Fruit fly (Drosophila melanogaster) whole organism, embryonic: Measurements from ENCODE around the gene kel.

Experiments
- Aef1 ChIP-seq: fragments of 200-800 bp; sonication (Bioruptor generic); IDR thresholded peaks from 3 replicates; pipeline ENCODE4 v1.3.6; 2022; ENCODE audit warnings: missing biosample characterization, missing genetic modification characterization
- BEAF-32 ChIP-seq: fragments of 200-800 bp; sonication (Bioruptor generic); optimal IDR thresholded peaks from 3 replicates; lab custom pipeline; 2017; ENCODE audit warnings: missing biosample characterization, missing genetic modification characterization, mild to moderate bottlenecking, moderate library complexity, missing genetic modification reagents
- Bgb ChIP-seq: fragments of 200-800 bp; sonication (Bioruptor generic); IDR thresholded peaks from 2 replicates; pipeline ENCODE4 v1.3.6; 2022; ENCODE audit warnings: missing biosample characterization, missing genetic modification characterization; ENCODE audit not compliant: partially characterized antibody
- CG11456 ChIP-seq: fragments of 200-800 bp; sonication (Bioruptor generic); IDR thresholded peaks from 3 replicates; pipeline ENCODE4 v1.3.6; 2022; ENCODE audit warnings: missing biosample characterization, missing genetic modification characterization
- CG11504 ChIP-seq: fragments of 200-800 bp; sonication (Bioruptor generic); optimal IDR thresholded peaks from 3 replicates; lab custom pipeline; 2019; ENCODE audit warnings: missing biosample characterization, mild to moderate bottlenecking, missing genetic modification characterization, moderate library complexity
- CG11560 ChIP-seq: fragments of 200-800 bp; sonication (Bioruptor generic); IDR thresholded peaks from 3 replicates; pipeline ENCODE4 v1.3.6; 2022; ENCODE audit warnings: missing biosample characterization, missing genetic modification characterization
- CG13287 ChIP-seq: fragments of 200-800 bp; sonication (Bioruptor generic); IDR thresholded peaks from 2 replicates; pipeline ENCODE4 v1.3.6; 2022; ENCODE audit warnings: missing biosample characterization, missing genetic modification characterization; ENCODE audit not compliant: partially characterized antibody
- CG14050 ChIP-seq: fragments of 200-800 bp; sonication (Bioruptor generic); IDR thresholded peaks from 3 replicates; pipeline ENCODE4 v1.3.6; 2022; ENCODE audit warnings: missing biosample characterization, missing genetic modification characterization
- CG15011 ChIP-seq: fragments of 200-800 bp; sonication (Bioruptor generic); optimal IDR thresholded peaks from 3 replicates; lab custom pipeline; 2018; ENCODE audit warnings: missing biosample characterization, mild to moderate bottlenecking, missing genetic modification characterization
- CG1602 ChIP-seq: fragments of 200-800 bp; sonication (Bioruptor generic); optimal IDR thresholded peaks from 3 replicates; lab custom pipeline; 2016; ENCODE audit warnings: missing biosample characterization, missing genetic modification characterization
- CG1603 ChIP-seq: fragments of 200-800 bp; sonication (Bioruptor generic); optimal IDR thresholded peaks from 2 replicates; lab custom pipeline; 2019; ENCODE audit warnings: missing biosample characterization, mild to moderate bottlenecking, missing genetic modification characterization, moderate library complexity
- CG16813 ChIP-seq: fragments of 200-800 bp; sonication (Bioruptor generic); IDR thresholded peaks from 3 replicates; pipeline ENCODE4 v1.3.6; 2022; ENCODE audit warnings: missing biosample characterization, missing genetic modification characterization; ENCODE audit not compliant: partially characterized antibody
- CG30020 ChIP-seq: fragments of 200-800 bp; optimal IDR thresholded peaks from 2 replicates; lab custom pipeline; 2019; ENCODE audit warnings: missing biosample characterization, mild to moderate bottlenecking, missing genetic modification characterization, moderate library complexity
- CG30403 ChIP-seq: fragments of 200-800 bp; sonication (Bioruptor generic); optimal IDR thresholded peaks from 3 replicates; lab custom pipeline; 2016; ENCODE audit warnings: missing biosample characterization, missing genetic modification characterization
- CG33213 ChIP-seq: fragments of 200-800 bp; sonication (Bioruptor generic); optimal IDR thresholded peaks from 3 replicates; lab custom pipeline; 2016; ENCODE audit warnings: missing biosample characterization, missing genetic modification characterization
- CG4617 ChIP-seq: fragments of 200-800 bp; sonication (Bioruptor generic); optimal IDR thresholded peaks from 3 replicates; lab custom pipeline; 2016; ENCODE audit warnings: missing biosample characterization, missing genetic modification characterization, borderline replicate concordance
- CG6654 ChIP-seq: fragments of 200-800 bp; sonication (Bioruptor generic); optimal IDR thresholded peaks from 2 replicates; lab custom pipeline; 2017; ENCODE audit warnings: missing biosample characterization, mild to moderate bottlenecking, missing genetic modification characterization
- CG7357 ChIP-seq: fragments of 200-800 bp; sonication (Bioruptor generic); IDR thresholded peaks from 3 replicates; pipeline ENCODE4 v1.3.6; 2022; ENCODE audit warnings: missing biosample characterization, missing genetic modification characterization
- CG9437 ChIP-seq: fragments of 200-800 bp; sonication (Bioruptor generic); optimal IDR thresholded peaks from 2 replicates; lab custom pipeline; 2018; ENCODE audit warnings: missing biosample characterization, mild to moderate bottlenecking, missing genetic modification characterization
- CG9797 ChIP-seq: fragments of 200-800 bp; sonication (Bioruptor generic); optimal IDR thresholded peaks from 3 replicates; lab custom pipeline; 2018; ENCODE audit warnings: missing biosample characterization, mild to moderate bottlenecking, missing genetic modification characterization
- CTCF ChIP-seq: fragments of 200-800 bp; sonication (Bioruptor generic); optimal IDR thresholded peaks from 2 replicates; lab custom pipeline; 2017; ENCODE audit warnings: missing biosample characterization, mild to moderate bottlenecking, missing genetic modification characterization, moderate library complexity
- Dbx ChIP-seq: fragments of 200-800 bp; sonication (Bioruptor generic); IDR thresholded peaks from 3 replicates; pipeline ENCODE4 v1.3.6; 2022; ENCODE audit warnings: missing biosample characterization, missing genetic modification characterization
- Ets97D ChIP-seq: fragments of 200-800 bp; sonication (Bioruptor generic); optimal IDR thresholded peaks from 3 replicates; lab custom pipeline; 2016; ENCODE audit warnings: missing biosample characterization, missing genetic modification characterization
- Hand ChIP-seq: fragments of 200-800 bp; sonication (Bioruptor generic); optimal IDR thresholded peaks from 2 replicates; lab custom pipeline; 2017; ENCODE audit warnings: mild to moderate bottlenecking, missing biosample characterization, missing genetic modification reagents, missing genetic modification characterization
- Hey ChIP-seq: fragments of 200-800 bp; sonication (Bioruptor generic); optimal IDR thresholded peaks from 3 replicates; lab custom pipeline; 2018; ENCODE audit warnings: missing biosample characterization, mild to moderate bottlenecking, missing genetic modification characterization
- Myb ChIP-seq: fragments of 200-800 bp; sonication (Bioruptor generic); optimal IDR thresholded peaks from 2 replicates; lab custom pipeline; 2016; ENCODE audit warnings: missing biosample characterization, missing genetic modification characterization
- Oli ChIP-seq: fragments of 200-800 bp; sonication (Bioruptor generic); optimal IDR thresholded peaks from 2 replicates; lab custom pipeline; 2018; ENCODE audit warnings: missing biosample characterization, mild to moderate bottlenecking, missing genetic modification characterization, moderate library complexity
- Opbp ChIP-seq: fragments of 200-800 bp; sonication (Bioruptor generic); IDR thresholded peaks from 3 replicates; pipeline ENCODE4 v1.3.6; 2022; ENCODE audit warnings: missing biosample characterization, missing genetic modification characterization; ENCODE audit not compliant: partially characterized antibody
- Scr ChIP-seq: fragments of 200-800 bp; sonication (Bioruptor generic); IDR thresholded peaks from 2 replicates; pipeline ENCODE4 v1.3.6; 2022; ENCODE audit warnings: missing biosample characterization, missing genetic modification characterization; ENCODE audit not compliant: partially characterized antibody
- Sry-β ChIP-seq: fragments of 200-800 bp; sonication (Bioruptor generic); optimal IDR thresholded peaks from 2 replicates; lab custom pipeline; 2018; ENCODE audit warnings: missing biosample characterization, mild to moderate bottlenecking, missing genetic modification characterization, moderate library complexity
- YL-1 ChIP-seq: fragments of 200-800 bp; sonication (Bioruptor generic); optimal IDR thresholded peaks from 3 replicates; lab custom pipeline; 2017; ENCODE audit warnings: missing biosample characterization, mild to moderate bottlenecking, missing genetic modification characterization
- ato ChIP-seq: fragments of 200-800 bp; sonication (Bioruptor generic); IDR thresholded peaks from 2 replicates; pipeline ENCODE4 v1.3.6; 2022; ENCODE audit warnings: missing biosample characterization, missing genetic modification characterization; ENCODE audit not compliant: partially characterized antibody
- bcd ChIP-seq: fragments of 200-800 bp; sonication (Bioruptor generic); optimal IDR thresholded peaks from 2 replicates; lab custom pipeline; 2017; ENCODE audit warnings: missing biosample characterization, mild to moderate bottlenecking, missing genetic modification characterization
- chn ChIP-seq: fragments of 200-800 bp; sonication (Bioruptor generic); optimal IDR thresholded peaks from 2 replicates; lab custom pipeline; 2016; ENCODE audit warnings: missing biosample characterization, missing genetic modification characterization
- crp ChIP-seq, 2 experiments: fragments of 200-800 bp; sonication (Bioruptor generic); optimal IDR thresholded peaks; 2 replicates in 1 of 2; 3 replicates in 1 of 2; lab custom pipeline; 2017; ENCODE audit warnings: missing biosample characterization in 2 of 2, missing genetic modification characterization in 2 of 2, mild to moderate bottlenecking in 1 of 2, moderate library complexity in 1 of 2
- disco-r ChIP-seq: fragments of 200-800 bp; sonication (Bioruptor generic); optimal IDR thresholded peaks from 2 replicates; lab custom pipeline; 2016; ENCODE audit warnings: missing biosample characterization, missing genetic modification characterization
- dmrt11E ChIP-seq: fragments of 200-800 bp; sonication (Bioruptor generic); optimal IDR thresholded peaks from 3 replicates; lab custom pipeline; 2018; ENCODE audit warnings: missing biosample characterization, mild to moderate bottlenecking, missing genetic modification characterization, moderate library complexity
- dysf ChIP-seq: fragments of 200-800 bp; sonication (Bioruptor generic); IDR thresholded peaks from 3 replicates; pipeline ENCODE4 v1.3.6; 2022; ENCODE audit warnings: missing biosample characterization, missing genetic modification characterization
- en ChIP-seq: fragments of 200-800 bp; sonication (Bioruptor generic); optimal IDR thresholded peaks from 2 replicates; lab custom pipeline; 2016; ENCODE audit warnings: missing biosample characterization, missing genetic modification characterization
- eyg ChIP-seq: fragments of 200-800 bp; sonication (Bioruptor generic); optimal IDR thresholded peaks from 3 replicates; lab custom pipeline; 2016; ENCODE audit warnings: missing biosample characterization, missing genetic modification characterization
- gsb-n ChIP-seq: fragments of 200-800 bp; sonication (Bioruptor generic); optimal IDR thresholded peaks from 3 replicates; lab custom pipeline; 2018; ENCODE audit warnings: missing biosample characterization, mild to moderate bottlenecking, missing genetic modification characterization
- ind ChIP-seq: fragments of 200-800 bp; sonication (Bioruptor generic); optimal IDR thresholded peaks from 3 replicates; lab custom pipeline; 2016; ENCODE audit warnings: missing biosample characterization, missing genetic modification characterization
- luna ChIP-seq: fragments of 200-800 bp; sonication (Bioruptor generic); optimal IDR thresholded peaks from 2 replicates; lab custom pipeline; 2016; ENCODE audit warnings: missing biosample characterization, missing genetic modification characterization
- pb ChIP-seq: fragments of 200-800 bp; sonication (Bioruptor generic); optimal IDR thresholded peaks from 3 replicates; lab custom pipeline; 2016; ENCODE audit warnings: missing biosample characterization, missing genetic modification characterization
- pita ChIP-seq: fragments of 200-800 bp; sonication (Bioruptor generic); optimal IDR thresholded peaks from 2 replicates; lab custom pipeline; 2017; ENCODE audit warnings: missing biosample characterization, mild to moderate bottlenecking, missing genetic modification characterization
- prd ChIP-seq, 3 experiments: fragments of >200 bp in 2 of 3; fragments of 200-800 bp in 1 of 3; sonication (Bioruptor generic) in 1 of 3; optimal IDR thresholded peaks in 2 of 3; IDR thresholded peaks in 1 of 3; 2 replicates in 2 of 3; 3 replicates in 1 of 3; pipeline versions ENCODE4 v1.3.6 to Lab custom; 2017 to 2022; ENCODE audit warnings: missing biosample characterization in 1 of 3, missing genetic modification characterization in 1 of 3
- seq ChIP-seq: fragments of 200-800 bp; sonication (Bioruptor generic); IDR thresholded peaks from 2 replicates; pipeline ENCODE4 v1.3.6; 2022; ENCODE audit warnings: missing biosample characterization, missing genetic modification characterization
- sima ChIP-seq: fragments of 200-800 bp; sonication (Bioruptor generic); optimal IDR thresholded peaks from 2 replicates; lab custom pipeline; 2016; ENCODE audit warnings: missing biosample characterization, missing genetic modification characterization
- sob ChIP-seq: fragments of 200-800 bp; sonication (Bioruptor generic); IDR thresholded peaks from 2 replicates; pipeline ENCODE4 v1.3.6; 2022; ENCODE audit warnings: missing biosample characterization, missing genetic modification characterization
- unpg ChIP-seq: fragments of 200-800 bp; sonication (Bioruptor generic); optimal IDR thresholded peaks from 3 replicates; lab custom pipeline; 2018; ENCODE audit warnings: missing biosample characterization, mild to moderate bottlenecking, missing genetic modification characterization, moderate library complexity

kel gene

dm6 chr2L:18158622-18159043 lies 20.8 kb upstream of the kel start (continued):
- TF ChIP-seq pita, result peak; percentile 59
- no peak for TF ChIP-seq CG11560 (tag; lab: Robert Waterston, UW)
- TF ChIP-seq CG16813 (GFP tag; lab: Robert Waterston, UW), result 0 out of 3 replicates have a peak, but pooled peaks have one; percentile 32
- TF ChIP-seq ato, result no peak
- TF ChIP-seq ind (GFP tag; lab: Kevin White, UChicago), result no peak
- TF ChIP-seq CG7357, result no peak
- no peak for TF ChIP-seq prd (optimal IDR thresholded peaks at IDR 0.05; lab: Kevin White, UChicago)
- TF ChIP-seq prd (GFP tag; IDR thresholded peaks at IDR 0.05; lab: Robert Waterston, UW), result no peak
- TF ChIP-seq seq, result no peak
- TF ChIP-seq Ets97D (GFP tag; lab: Kevin White, UChicago), result peak; percentile 10
- TF ChIP-seq CG33213 (GFP tag; lab: Kevin White, UChicago), result peak; percentile 4
- no peak for TF ChIP-seq Dbx
- no peak for TF ChIP-seq bcd (GFP tag; lab: Kevin White, UChicago)
- TF ChIP-seq en (GFP tag; lab: Kevin White, UChicago), result no peak
- TF ChIP-seq Opbp, result 0 out of 3 replicates have a peak, but pooled peaks have one; percentile 50
- no peak for TF ChIP-seq Oli (tag; lab: Kevin White, UChicago)
- TF ChIP-seq CG14050 (GFP tag; lab: Robert Waterston, UW), result no peak
- TF ChIP-seq disco-r (GFP tag; lab: Kevin White, UChicago), result no peak
- TF ChIP-seq unpg (GFP tag; lab: Kevin White, UChicago), result no peak
- TF ChIP-seq CG6654 (GFP tag; lab: Kevin White, UChicago), result peak; percentile 98
- no peak for TF ChIP-seq gsb-n (tag; lab: Kevin White, UChicago)
- no peak for TF ChIP-seq luna
- no peak for TF ChIP-seq CG15011
- TF ChIP-seq CG9437 (GFP tag; lab: Kevin White, UChicago), result peak; percentile 71
- peak; percentile 4 for TF ChIP-seq YL-1 (GFP tag; lab: Kevin White, UChicago)
- no peak for TF ChIP-seq chn (GFP tag; lab: Kevin White, UChicago)
- TF ChIP-seq Myb (GFP tag; lab: Kevin White, UChicago), result peak; percentile 92
- TF ChIP-seq dmrt11E (tag; lab: Kevin White, UChicago), result no peak
- TF ChIP-seq CG11456 (GFP tag; lab: Robert Waterston, UW), result no peak
- TF ChIP-seq CTCF (GFP tag; lab: Kevin White, UChicago), result peak; percentile 27
- TF ChIP-seq BEAF-32, result peak; percentile 57
- no peak for TF ChIP-seq eyg (GFP tag; lab: Kevin White, UChicago)
- TF ChIP-seq sob, result no peak
- peak; percentile 37; the same call in 1 of the 2 replicates for TF ChIP-seq Scr
- no peak for TF ChIP-seq CG1602 (GFP tag; lab: Kevin White, UChicago)
- TF ChIP-seq CG4617 (GFP tag; lab: Kevin White, UChicago), result peak; percentile 77
- no peak for TF ChIP-seq Sry-β (GFP tag; lab: Kevin White, UChicago)
- TF ChIP-seq CG1603 (tag; lab: Kevin White, UChicago), result peak; percentile 18
- peak; percentile 13 for TF ChIP-seq CG30020
- TF ChIP-seq Bgb (GFP tag; lab: Robert Waterston, UW), result peak; percentile 31; the same call in 1 of the 2 replicates
- peak; percentile 39 to 88 for TF ChIP-seq crp (GFP tag; optimal IDR thresholded peaks at IDR 0.05; lab: Kevin White, UChicago)
- TF ChIP-seq CG11504 (tag; lab: Kevin White, UChicago), result peak; percentile 52
- no peak for TF ChIP-seq sima (GFP tag; lab: Kevin White, UChicago)
- TF ChIP-seq dysf, result no peak
- peak; percentile 35; the same call in 1 of the 2 replicates for TF ChIP-seq CG13287 (GFP tag; lab: Robert Waterston, UW)
- TF ChIP-seq Hand, result no peak
- TF ChIP-seq pb, result no peak
- TF ChIP-seq CG30403, result no peak
- no peak for TF ChIP-seq Aef1 (GFP tag; lab: Robert Waterston, UW)
- peak; percentile 76 for TF ChIP-seq CG9797 (GFP tag; lab: Kevin White, UChicago)
- no peak for TF ChIP-seq Hey (tag; lab: Kevin White, UChicago)
